Worm (Caenorhabditis elegans): ENCODE results near the gene K12B6.9.
A peak's percentile ranks its signal among the peaks of the same experiment; 100 is the strongest.

The K12B6.9 gene

DNA sequence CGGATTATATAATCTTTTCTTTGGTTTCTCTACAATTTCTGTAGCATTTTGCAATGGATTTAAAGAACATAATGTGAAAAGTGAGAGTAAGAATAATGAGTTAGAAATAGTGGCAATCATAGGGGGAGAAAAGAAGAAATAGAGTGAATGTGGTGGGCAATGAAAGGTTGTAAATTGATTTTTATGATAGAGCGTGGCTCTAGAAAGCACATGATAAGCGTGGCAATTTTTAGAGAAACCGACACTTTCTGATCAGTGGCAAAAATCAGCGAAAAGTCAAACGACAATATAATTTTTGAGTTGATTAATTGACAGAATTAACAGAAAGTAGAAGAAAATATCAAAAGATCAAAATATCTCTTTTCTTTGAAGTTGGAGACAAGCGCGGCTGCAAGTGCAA is at the start of gene K12B6.9:
K12B6.9 (minus strand) TSS at position 266 of the 400 bp plus-strand sequence.
- TF ChIP-seq snpc-1.2 (GFP tag; IDR thresholded peaks at IDR 0.05) (no peak), unc-62 (GFP tag; optimal IDR thresholded peaks at IDR 0.05 in 1 of 2) (peak in 1 of 2 experiments; percentile 54), unc-62 (tag; optimal IDR thresholded peaks at IDR 0.05) (no peak), dve-1 (tag; optimal IDR thresholded peaks at IDR 0.05; ENCODE audit: insufficient read depth) (peak; percentile 39), sdz-12 (GFP tag; optimal IDR thresholded peaks at IDR 0.05) (no peak), daf-16 (GFP tag; optimal IDR thresholded peaks at IDR 0.05) (no peak), daf-16 (tag; optimal IDR thresholded peaks at IDR 0.05) (peak; percentile 43), hlh-11 (tag; optimal IDR thresholded peaks at IDR 0.05) (peak; percentile 48), ceh-28 (tag; optimal IDR thresholded peaks at IDR 0.05) (no peak), php-3 (GFP tag; IDR thresholded peaks at IDR 0.05) (peak; percentile 61; the same call in 1 of the 2 replicates), nhr-28 (tag; optimal IDR thresholded peaks at IDR 0.05) (peak; percentile 48), hlh-30 (tag; optimal IDR thresholded peaks at IDR 0.05; ENCODE audit: insufficient read depth) (peak; percentile 36), madf-5 (GFP tag; IDR thresholded peaks at IDR 0.05) (no peak), pqm-1 (tag; optimal IDR thresholded peaks at IDR 0.05) (peak; percentile 76), dmd-6 (GFP tag; IDR thresholded peaks at IDR 0.05) (peak; percentile 64), nhr-25 (tag; optimal IDR thresholded peaks at IDR 0.05; ENCODE audit: borderline replicate concordance, insufficient read depth) (no peak), T20F7.1 (GFP tag; optimal IDR thresholded peaks at IDR 0.05) (no peak), aha-1 (tag) (peak; percentile 34)

DNA sequence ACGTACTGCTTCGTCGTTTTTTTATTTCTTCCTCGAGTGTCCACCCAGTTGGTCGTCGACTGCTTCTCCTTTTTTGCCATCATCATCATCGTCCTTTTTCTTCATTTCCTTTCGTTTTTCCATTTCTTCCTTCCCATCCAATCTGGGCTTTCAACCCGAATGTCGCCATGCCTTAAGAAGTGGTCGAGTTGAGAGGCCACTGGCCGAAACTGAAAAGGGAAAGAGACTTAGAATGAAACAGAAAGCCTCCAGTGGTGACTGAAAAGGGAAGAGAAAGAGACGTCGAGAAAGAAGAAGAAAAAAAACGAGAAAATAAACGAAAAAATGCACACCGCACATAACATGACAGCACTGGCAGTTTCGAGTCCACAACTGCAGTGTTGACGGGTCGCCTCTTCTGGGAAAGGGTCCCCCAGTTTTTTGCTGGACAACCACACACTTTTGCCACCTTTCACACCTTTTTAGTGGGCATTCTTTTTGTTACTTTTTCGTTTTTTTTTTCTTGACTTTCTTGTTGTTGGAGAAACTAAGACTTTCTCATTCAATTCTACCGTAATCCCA is 48.7 kb upstream of the K12B6.9 start:
- peak in 1 of 2 experiments; percentile 8 for TF ChIP-seq mdl-1 (tag; optimal IDR thresholded peaks at IDR 0.05)
- TF ChIP-seq arid-1 (GFP tag; conservative IDR thresholded peaks at IDR 0.05): no peak
- peak; percentile 7 for TF ChIP-seq mes-2 (tag; optimal IDR thresholded peaks at IDR 0.05; ENCODE audit: poor library complexity, severe bottlenecking)
- TF ChIP-seq Y105C5A.15 (GFP tag; IDR thresholded peaks at IDR 0.05): no peak
- no peak for TF ChIP-seq spr-3 (GFP tag; optimal IDR thresholded peaks at IDR 0.05)
- peak; percentile 97 for TF ChIP-seq aha-1 (tag)
- TF ChIP-seq unc-62 (GFP tag; optimal IDR thresholded peaks at IDR 0.05 in 1 of 2): peak in 1 of 2 experiments; percentile 31
- no peak for TF ChIP-seq unc-62 (tag; optimal IDR thresholded peaks at IDR 0.05)
- TF ChIP-seq nhr-41 (GFP tag; IDR thresholded peaks at IDR 0.05): no peak
- TF ChIP-seq ceh-28 (tag; optimal IDR thresholded peaks at IDR 0.05): no peak
- peak; percentile 10 for TF ChIP-seq hlh-30 (tag; optimal IDR thresholded peaks at IDR 0.05; ENCODE audit: insufficient read depth)
- TF ChIP-seq ceh-62 (tag; optimal IDR thresholded peaks at IDR 0.05): no peak
- no peak for TF ChIP-seq skn-1 (tag; optimal IDR thresholded peaks at IDR 0.05)
- TF ChIP-seq hlh-11 (tag; optimal IDR thresholded peaks at IDR 0.05): peak; percentile 25
- peak; percentile 8 for TF ChIP-seq rbr-2 (tag; optimal IDR thresholded peaks at IDR 0.05)
- no peak for TF ChIP-seq fkh-10 (GFP tag; optimal IDR thresholded peaks at IDR 0.05)
- TF ChIP-seq set-16 (GFP tag; IDR thresholded peaks at IDR 0.05): 0 out of 2 replicates have a peak, but pooled peaks have one; percentile 8
- TF ChIP-seq fos-1 (tag; optimal IDR thresholded peaks at IDR 0.05): no peak
- TF ChIP-seq snpc-4 (tag; optimal IDR thresholded peaks at IDR 0.05): no peak

DNA sequence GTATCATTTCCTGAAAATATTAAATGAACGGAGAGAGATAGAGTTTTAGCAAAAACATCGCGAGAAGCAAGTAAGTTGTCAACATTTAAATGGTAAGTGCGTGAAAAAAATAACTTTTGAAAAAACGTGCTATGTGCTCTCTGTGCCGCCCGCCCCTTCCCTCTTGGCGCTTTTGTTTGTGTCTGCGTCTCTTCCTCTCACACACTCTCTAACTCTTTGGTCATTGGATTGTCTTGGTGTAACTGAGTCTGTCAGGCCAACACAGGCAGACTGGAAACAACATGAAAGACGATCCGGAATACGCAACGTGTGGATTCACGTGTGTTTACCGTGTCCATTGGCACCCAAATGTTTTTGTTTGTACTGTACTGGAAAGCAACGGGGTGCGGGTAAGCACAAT is 43.6 kb upstream of the K12B6.9 start, which contains the start of gene T28C12.6:
T28C12.6 (minus strand) TSS at position 12 of the 400 bp plus-strand sequence.
- TF ChIP-seq sdz-12 (GFP tag; optimal IDR thresholded peaks at IDR 0.05) (no peak), gei-8 (GFP tag; optimal IDR thresholded peaks at IDR 0.05) (no peak), snpc-1.2 (GFP tag; IDR thresholded peaks at IDR 0.05) (no peak), nhr-25 (tag; optimal IDR thresholded peaks at IDR 0.05; ENCODE audit: borderline replicate concordance, insufficient read depth) (no peak), fkh-10 (GFP tag; optimal IDR thresholded peaks at IDR 0.05) (no peak), ceh-28 (tag; optimal IDR thresholded peaks at IDR 0.05) (no peak), ama-1 (optimal IDR thresholded peaks at IDR 0.05) (no peak), dmd-8 (GFP tag; IDR thresholded peaks at IDR 0.05) (no peak), ztf-11 (tag; optimal IDR thresholded peaks at IDR 0.05) (no peak), R02D3.7 (tag; optimal IDR thresholded peaks at IDR 0.05) (no peak), lin-38 (GFP tag; IDR thresholded peaks at IDR 0.05) (no peak), spr-1 (tag; optimal IDR thresholded peaks at IDR 0.05) (no peak), ZK546.5 (tag; optimal IDR thresholded peaks at IDR 0.05) (no peak), hlh-30 (tag; optimal IDR thresholded peaks at IDR 0.05; ENCODE audit: insufficient read depth) (no peak), ceh-20 (GFP tag; IDR thresholded peaks at IDR 0.05) (no peak), tra-1 (GFP tag; IDR thresholded peaks at IDR 0.05) (no peak), D1046.2 (GFP tag; IDR thresholded peaks at IDR 0.05) (no peak), nhr-48 (tag; optimal IDR thresholded peaks at IDR 0.05) (no peak), ceh-62 (tag; optimal IDR thresholded peaks at IDR 0.05) (no peak)

All from whole organism, L4 larva.